Worm (Caenorhabditis elegans) whole organism, L2 larva: ENCODE data around the gene F59E12.8.
"Not testable (repeated sequence)": the region's sequence is repeated elsewhere in the genome, so short reads cannot be mapped to it uniquely, and the experiment has no call there.

Experiments
- dmd-4 ChIP-seq: sonication (generic microtip); optimal IDR thresholded peaks from 2 replicates; lab custom pipeline; 2017; ENCODE audit warnings: missing biosample characterization, missing genetic modification characterization
- elt-3 ChIP-seq: sonication (generic microtip); optimal IDR thresholded peaks from 2 replicates; lab custom pipeline; 2017; ENCODE audit warnings: missing biosample characterization, missing genetic modification characterization
- gmeb-1 ChIP-seq: fragments of 150-350 bp; optimal IDR thresholded peaks from 2 replicates; lab custom pipeline; 2014; ENCODE audit warnings: missing biosample characterization, missing genetic modification characterization
- lin-39 ChIP-seq: fragments of 150-350 bp; optimal IDR thresholded peaks from 2 replicates; lab custom pipeline; 2014; ENCODE audit warnings: missing biosample characterization, missing genetic modification reagents, missing genetic modification characterization
- lsy-2 ChIP-seq, 2 experiments: fragments of 150-350 bp in 1 of 2; sonication (generic microtip) in 1 of 2; optimal IDR thresholded peaks; 2 replicates each; lab custom pipeline; 2014 to 2017; ENCODE audit warnings: missing biosample characterization in 2 of 2, missing genetic modification characterization in 2 of 2
- mbf-1 ChIP-seq: sonication (generic microtip); optimal IDR thresholded peaks from 2 replicates; lab custom pipeline; 2017; ENCODE audit warnings: missing biosample characterization, missing genetic modification characterization
- nhr-12 ChIP-seq: fragments of 150-350 bp; optimal IDR thresholded peaks from 2 replicates; lab custom pipeline; 2014; ENCODE audit warnings: missing biosample characterization, missing genetic modification characterization
- nhr-237 ChIP-seq: fragments of 150-350 bp; optimal IDR thresholded peaks from 2 replicates; lab custom pipeline; 2014; ENCODE audit warnings: missing biosample characterization, missing genetic modification characterization
- nhr-6 ChIP-seq: fragments of 150-350 bp; optimal IDR thresholded peaks from 2 replicates; lab custom pipeline; 2014; ENCODE audit warnings: missing biosample characterization, missing genetic modification characterization
- peb-1 ChIP-seq: fragments of 150-350 bp; optimal IDR thresholded peaks from 2 replicates; lab custom pipeline; 2014; ENCODE audit warnings: missing biosample characterization, missing genetic modification characterization
- skn-1 ChIP-seq: sonication (generic microtip); optimal IDR thresholded peaks from 2 replicates; lab custom pipeline; 2017; ENCODE audit warnings: missing biosample characterization, missing genetic modification characterization
- snpc-4 ChIP-seq: fragments of 150-350 bp; optimal IDR thresholded peaks from 2 replicates; lab custom pipeline; 2014; ENCODE audit warnings: missing biosample characterization, missing genetic modification characterization
- unc-39 ChIP-seq: fragments of 150-350 bp; optimal IDR thresholded peaks from 2 replicates; lab custom pipeline; 2014; ENCODE audit warnings: missing biosample characterization, missing genetic modification characterization
- unc-62 ChIP-seq: fragments of 150-350 bp; optimal IDR thresholded peaks from 2 replicates; lab custom pipeline; 2014; ENCODE audit warnings: missing biosample characterization, missing genetic modification reagents, missing genetic modification characterization

- not testable (repeated sequence) for TF ChIP-seq gmeb-1; peb-1 (tag; lab: Kevin White, UChicago); unc-62; nhr-237 (tag; lab: Kevin White, UChicago); snpc-4 (tag; lab: Kevin White, UChicago); unc-39 (tag; lab: Kevin White, UChicago); mbf-1; lsy-2 (tag; optimal IDR thresholded peaks at IDR 0.05; lab: Kevin White, UChicago); nhr-12 (tag; lab: Kevin White, UChicago); lin-39; skn-1 (tag; lab: Kevin White, UChicago); dmd-4 (tag; lab: Kevin White, UChicago); nhr-6 (tag; lab: Kevin White, UChicago); elt-3 (tag; lab: Kevin White, UChicago)
These were observed 5.8 kb downstream of the F59E12.8 start, which contains the start of the genes F59E12.6 and npl-4.1 for ce11 chrII:5630851-5631401.
